Fruit fly (Drosophila melanogaster) whole organism: ENCODE measurements around the gene Arp5.

ENCODE experiments used
- CG8478 ChIP-seq: fragments of >200 bp; optimal IDR thresholded peaks from 2 replicates; lab custom pipeline; 2018; ENCODE audit warnings: inconsistent platforms
- Dll ChIP-seq: fragments of >200 bp; optimal IDR thresholded peaks from 2 replicates; lab custom pipeline; 2017

DNA sequence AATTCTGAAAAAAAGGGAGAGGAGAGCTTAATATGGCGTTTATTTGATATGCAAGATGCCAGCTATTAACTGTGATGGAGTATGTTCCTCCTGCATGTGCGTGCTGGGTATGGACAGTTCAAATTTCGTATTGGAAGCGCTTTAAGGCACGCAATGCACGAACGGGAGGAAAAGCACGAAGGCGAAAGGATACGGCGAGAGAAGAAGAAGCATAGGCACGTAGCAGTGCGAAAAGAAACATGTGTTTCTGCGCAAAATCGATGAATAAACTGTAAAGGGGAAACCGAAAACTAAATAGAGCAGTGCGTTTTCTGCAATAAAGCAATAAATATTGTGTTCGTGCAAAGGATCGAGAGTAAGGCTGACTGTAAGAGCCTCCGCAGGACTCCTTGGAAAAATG lies 30.6 kb downstream of the Arp5 start, which contains the start of gene CG14314:
- TF ChIP-seq Dll (lab: Kevin White, UChicago) (no peak), CG8478 (lab: Kevin White, UChicago) (no peak)
